Worm (Caenorhabditis elegans): ENCODE data around the gene fzy-1.
A peak's percentile ranks its signal among the peaks of the same experiment; 100 is the strongest.

Gene fzy-1

ce11 chrII:5463692-5464300 lies 36.8 kb upstream of the fzy-1 start:
- TF ChIP-seq F13C5.2 (tag; optimal IDR thresholded peaks at IDR 0.05) (peak; percentile 5), hmg-4 (GFP tag; optimal IDR thresholded peaks at IDR 0.05) (peak; percentile 47), tbx-37 (GFP tag; conservative IDR thresholded peaks at IDR 0.05) (0 out of 2 replicates have a peak, but pooled peaks have one; percentile 10), scrt-1 (GFP tag; IDR thresholded peaks at IDR 0.05) (no peak), hnd-1 (tag; optimal IDR thresholded peaks at IDR 0.05) (no peak)

- TF ChIP-seq ceh-13 (GFP tag; optimal IDR thresholded peaks at IDR 0.05), result no peak
- no peak for TF ChIP-seq B0310.2 (tag; optimal IDR thresholded peaks at IDR 0.05)
- TF ChIP-seq pes-1 (GFP tag; IDR thresholded peaks at IDR 0.05), result no peak
- TF ChIP-seq flt-1 (GFP tag; IDR thresholded peaks at IDR 0.05), result no peak
- TF ChIP-seq tbx-37 (GFP tag; conservative IDR thresholded peaks at IDR 0.05), result no peak
- no peak for TF ChIP-seq tbx-11 (GFP tag; IDR thresholded peaks at IDR 0.05)
- TF ChIP-seq ama-1 (optimal IDR thresholded peaks at IDR 0.05), result no peak
- TF ChIP-seq scrt-1 (GFP tag; IDR thresholded peaks at IDR 0.05), result no peak
- TF ChIP-seq ceh-36 (tag; optimal IDR thresholded peaks at IDR 0.05), result no peak
- TF ChIP-seq aly-1 (tag; optimal IDR thresholded peaks at IDR 0.05), result no peak
- no peak for TF ChIP-seq hnd-1 (tag; optimal IDR thresholded peaks at IDR 0.05)
- no peak for TF ChIP-seq sea-1 (GFP tag; conservative IDR thresholded peaks at IDR 0.05)
- no peak for TF ChIP-seq F13C5.2 (tag; optimal IDR thresholded peaks at IDR 0.05)
- no peak for TF ChIP-seq hmg-4 (GFP tag; optimal IDR thresholded peaks at IDR 0.05)
- TF ChIP-seq tra-4 (tag; optimal IDR thresholded peaks at IDR 0.05), result no peak
Measured at ce11 chrII:5465729-5466408, 34.7 kb upstream of the fzy-1 start, which contains the start of gene clr-1. Gene clr-1, plus strand, starts transcription at chrII:5466358.

- TF ChIP-seq hnd-1 (tag; optimal IDR thresholded peaks at IDR 0.05) (no peak), tbx-37 (GFP tag; conservative IDR thresholded peaks at IDR 0.05) (no peak), flt-1 (GFP tag; IDR thresholded peaks at IDR 0.05) (no peak), F13C5.2 (tag; optimal IDR thresholded peaks at IDR 0.05) (peak; percentile 68), B0310.2 (tag; optimal IDR thresholded peaks at IDR 0.05) (no peak), ama-1 (optimal IDR thresholded peaks at IDR 0.05) (no peak), sea-1 (GFP tag; conservative IDR thresholded peaks at IDR 0.05) (no peak), pes-1 (GFP tag; IDR thresholded peaks at IDR 0.05) (0 out of 2 replicates have a peak, but pooled peaks have one; percentile 25)
Measured at ce11 chrII:5473946-5474423, 26.6 kb upstream of the fzy-1 start, which contains the start of gene mrps-16. Gene mrps-16, plus strand, starts transcription at chrII:5474373.

- no peak for TF ChIP-seq F13C5.2 (tag; optimal IDR thresholded peaks at IDR 0.05)
- no peak for TF ChIP-seq ceh-13 (GFP tag; optimal IDR thresholded peaks at IDR 0.05)
- TF ChIP-seq pes-1 (GFP tag; IDR thresholded peaks at IDR 0.05), result no peak
- TF ChIP-seq scrt-1 (GFP tag; IDR thresholded peaks at IDR 0.05), result no peak
- TF ChIP-seq ceh-36 (tag; optimal IDR thresholded peaks at IDR 0.05), result no peak
- TF ChIP-seq tbx-11 (GFP tag; IDR thresholded peaks at IDR 0.05), result no peak
- no peak for TF ChIP-seq tbx-37 (GFP tag; conservative IDR thresholded peaks at IDR 0.05)
- TF ChIP-seq aly-1 (tag; optimal IDR thresholded peaks at IDR 0.05), result no peak
- no peak for TF ChIP-seq flt-1 (GFP tag; IDR thresholded peaks at IDR 0.05)
- TF ChIP-seq B0310.2 (tag; optimal IDR thresholded peaks at IDR 0.05), result no peak
- no peak for TF ChIP-seq ets-7 (tag; optimal IDR thresholded peaks at IDR 0.05)
- TF ChIP-seq hmbx-1 (tag; optimal IDR thresholded peaks at IDR 0.05), result no peak
- TF ChIP-seq ama-1 (optimal IDR thresholded peaks at IDR 0.05), result no peak
- no peak for TF ChIP-seq hmg-4 (GFP tag; optimal IDR thresholded peaks at IDR 0.05)
- TF ChIP-seq tra-4 (tag; optimal IDR thresholded peaks at IDR 0.05), result no peak
- TF ChIP-seq sea-1 (GFP tag; conservative IDR thresholded peaks at IDR 0.05), result no peak
- no peak for TF ChIP-seq hnd-1 (tag; optimal IDR thresholded peaks at IDR 0.05)
Measured at ce11 chrII:5474946-5475345, 25.6 kb upstream of the fzy-1 start, which contains the start of gene ilcr-2. Gene ilcr-2, plus strand, starts transcription at chrII:5475246.

ce11 chrII:5478318-5478717 lies 22.3 kb upstream of the fzy-1 start, which contains the start of gene F56D1.1:
Gene F56D1.1, plus strand, starts transcription at chrII:5478618.
- TF ChIP-seq scrt-1 (GFP tag; IDR thresholded peaks at IDR 0.05) (no peak), pes-1 (GFP tag; IDR thresholded peaks at IDR 0.05) (no peak), tbx-11 (GFP tag; IDR thresholded peaks at IDR 0.05) (no peak), flt-1 (GFP tag; IDR thresholded peaks at IDR 0.05) (no peak), ceh-36 (tag; optimal IDR thresholded peaks at IDR 0.05) (no peak), B0310.2 (tag; optimal IDR thresholded peaks at IDR 0.05) (no peak), ets-7 (tag; optimal IDR thresholded peaks at IDR 0.05) (no peak), tbx-37 (GFP tag; conservative IDR thresholded peaks at IDR 0.05) (no peak), ceh-13 (GFP tag; optimal IDR thresholded peaks at IDR 0.05) (no peak), aly-1 (tag; optimal IDR thresholded peaks at IDR 0.05) (no peak), hmg-4 (GFP tag; optimal IDR thresholded peaks at IDR 0.05) (no peak)

- TF ChIP-seq tbx-37 (GFP tag; conservative IDR thresholded peaks at IDR 0.05), result no peak
- TF ChIP-seq sea-1 (GFP tag; conservative IDR thresholded peaks at IDR 0.05), result no peak
- no peak for TF ChIP-seq ama-1 (optimal IDR thresholded peaks at IDR 0.05)
- no peak for TF ChIP-seq F13C5.2 (tag; optimal IDR thresholded peaks at IDR 0.05)
- TF ChIP-seq ceh-13 (GFP tag; optimal IDR thresholded peaks at IDR 0.05), result no peak
- TF ChIP-seq hmbx-1 (tag; optimal IDR thresholded peaks at IDR 0.05), result no peak
- TF ChIP-seq pes-1 (GFP tag; IDR thresholded peaks at IDR 0.05), result no peak
- TF ChIP-seq flt-1 (GFP tag; IDR thresholded peaks at IDR 0.05), result no peak
- TF ChIP-seq tbx-11 (GFP tag; IDR thresholded peaks at IDR 0.05), result no peak
- no peak for TF ChIP-seq ets-7 (tag; optimal IDR thresholded peaks at IDR 0.05)
- TF ChIP-seq tra-4 (tag; optimal IDR thresholded peaks at IDR 0.05), result no peak
- no peak for TF ChIP-seq scrt-1 (GFP tag; IDR thresholded peaks at IDR 0.05)
- no peak for TF ChIP-seq ceh-36 (tag; optimal IDR thresholded peaks at IDR 0.05)
- no peak for TF ChIP-seq B0310.2 (tag; optimal IDR thresholded peaks at IDR 0.05)
- no peak for TF ChIP-seq hmg-4 (GFP tag; optimal IDR thresholded peaks at IDR 0.05)
- TF ChIP-seq aly-1 (tag; optimal IDR thresholded peaks at IDR 0.05), result no peak
Measured at ce11 chrII:5481982-5482381, 18.6 kb upstream of the fzy-1 start, which contains the start of gene cal-8. Gene cal-8, minus strand, starts transcription at chrII:5482041.

ce11 chrII:5487844-5488243 lies 12.7 kb upstream of the fzy-1 start, which contains the start of gene nep-5:
Gene nep-5, plus strand, starts transcription at chrII:5488144.
- TF ChIP-seq tbx-37 (GFP tag; conservative IDR thresholded peaks at IDR 0.05) (no peak), scrt-1 (GFP tag; IDR thresholded peaks at IDR 0.05) (no peak), flt-1 (GFP tag; IDR thresholded peaks at IDR 0.05) (no peak), tra-4 (tag; optimal IDR thresholded peaks at IDR 0.05) (no peak), tbx-11 (GFP tag; IDR thresholded peaks at IDR 0.05) (no peak), hnd-1 (tag; optimal IDR thresholded peaks at IDR 0.05) (no peak), ets-7 (tag; optimal IDR thresholded peaks at IDR 0.05) (no peak), ama-1 (optimal IDR thresholded peaks at IDR 0.05) (no peak), ceh-13 (GFP tag; optimal IDR thresholded peaks at IDR 0.05) (no peak)
